Fruit fly (Drosophila melanogaster): Measurements from ENCODE around the gene CG32563.

Gene CG32563

DNA sequence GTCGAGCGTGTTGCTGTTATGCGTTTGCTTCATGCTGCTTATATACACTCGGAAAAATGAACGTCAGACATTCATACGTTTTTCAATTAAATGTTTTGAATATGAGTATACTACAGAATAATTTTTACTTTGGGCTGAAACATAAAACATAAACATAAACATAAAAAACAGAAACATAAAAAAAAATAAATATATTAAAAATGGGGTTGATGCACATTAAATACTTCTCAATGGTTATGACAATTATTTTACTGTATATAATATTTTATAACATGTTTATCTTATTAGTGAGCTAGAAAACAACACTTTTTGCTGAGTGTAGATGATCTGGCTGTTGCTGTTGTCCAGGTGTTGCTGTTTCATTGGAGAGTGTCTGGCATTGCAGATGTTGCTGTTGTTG is 29.2 kb downstream of the CG32563 start (continued):
- TF ChIP-seq org-1 (GFP tag; optimal IDR thresholded peaks at IDR 0.05) (no peak), Dll (GFP tag; IDR thresholded peaks at IDR 0.05; ENCODE audit: partially characterized antibody) (no peak), CG33213 (GFP tag; optimal IDR thresholded peaks at IDR 0.05) (no peak), Meics (GFP tag; optimal IDR thresholded peaks at IDR 0.05) (no peak), CG10959 (GFP tag; IDR thresholded peaks at IDR 0.05) (no peak), CG3838 (GFP tag; optimal IDR thresholded peaks at IDR 0.05) (no peak), CG34422 (GFP tag; IDR thresholded peaks at IDR 0.05) (no peak), CG8089 (GFP tag; optimal IDR thresholded peaks at IDR 0.05) (no peak), vvl (GFP tag; IDR thresholded peaks at IDR 0.05) (no peak), CG10543 (GFP tag; optimal IDR thresholded peaks at IDR 0.05) (no peak), CG43689 (GFP tag; IDR thresholded peaks at IDR 0.05) (no peak), fru (optimal IDR thresholded peaks at IDR 0.05) (no peak), wek (GFP tag; optimal IDR thresholded peaks at IDR 0.05) (no peak), Ets97D (GFP tag; optimal IDR thresholded peaks at IDR 0.05) (no peak), CG6654 (GFP tag; optimal IDR thresholded peaks at IDR 0.05) (no peak), pho (GFP tag; optimal IDR thresholded peaks at IDR 0.05) (no peak), CG1647 (GFP tag; optimal IDR thresholded peaks at IDR 0.05) (no peak), Hr39 (optimal IDR thresholded peaks at IDR 0.05) (no peak), inv (GFP tag; IDR thresholded peaks at IDR 0.05; ENCODE audit: partially characterized antibody) (no peak), crol (GFP tag; IDR thresholded peaks at IDR 0.05) (no peak), Doc2 (GFP tag; IDR thresholded peaks at IDR 0.05) (no peak), CG10267 (tag; optimal IDR thresholded peaks at IDR 0.05) (peak; percentile 9), sens (GFP tag) (peak; percentile 58), CG9932 (GFP tag; IDR thresholded peaks at IDR 0.05) (no peak), CG18764 (GFP tag; optimal IDR thresholded peaks at IDR 0.05) (no peak), CG7987 (GFP tag; optimal IDR thresholded peaks at IDR 0.05) (no peak), wor (GFP tag; IDR thresholded peaks at IDR 0.05) (0 out of 2 replicates have a peak, but pooled peaks have one; percentile 23), CG10654 (GFP tag; optimal IDR thresholded peaks at IDR 0.05) (no peak), dati (GFP tag; IDR thresholded peaks at IDR 0.05) (no peak), CG15514 (GFP tag; optimal IDR thresholded peaks at IDR 0.05) (no peak), scrt (GFP tag; optimal IDR thresholded peaks at IDR 0.05) (no peak), lab (GFP tag; optimal IDR thresholded peaks at IDR 0.05) (no peak), run (tag; optimal IDR thresholded peaks at IDR 0.05) (no peak), slbo (GFP tag; IDR thresholded peaks at IDR 0.05) (no peak), CG12219 (GFP tag; optimal IDR thresholded peaks at IDR 0.05) (no peak), tap (tag; optimal IDR thresholded peaks at IDR 0.05) (no peak), Hey (tag; optimal IDR thresholded peaks at IDR 0.05) (no peak), her (GFP tag; optimal IDR thresholded peaks at IDR 0.05) (no peak), CG8388 (GFP tag; optimal IDR thresholded peaks at IDR 0.05) (peak; percentile 44), dmrt99B (tag; optimal IDR thresholded peaks at IDR 0.05) (peak; percentile 67), corto (GFP tag; optimal IDR thresholded peaks at IDR 0.05) (no peak), bowl (GFP tag; IDR thresholded peaks at IDR 0.05) (no peak), CG11398 (GFP tag; optimal IDR thresholded peaks at IDR 0.05) (no peak), unpg (GFP tag; optimal IDR thresholded peaks at IDR 0.05) (peak; percentile 39), dm (GFP tag; optimal IDR thresholded peaks at IDR 0.05) (no peak), Nf-YA (GFP tag; IDR thresholded peaks at IDR 0.05) (no peak), Ravus (GFP tag; IDR thresholded peaks at IDR 0.05) (no peak), CG4820 (GFP tag; optimal IDR thresholded peaks at IDR 0.05) (no peak), pita (GFP tag; optimal IDR thresholded peaks at IDR 0.05) (no peak), Nf-YC (tag; optimal IDR thresholded peaks at IDR 0.05) (no peak), CG4360 (GFP tag; IDR thresholded peaks at IDR 0.05) (no peak), ttk (GFP tag; IDR thresholded peaks at IDR 0.05) (no peak), CG31388 (GFP tag; optimal IDR thresholded peaks at IDR 0.05) (no peak), CG15601 (tag; optimal IDR thresholded peaks at IDR 0.05) (no peak)
